Worm (Caenorhabditis elegans) whole organism, L4 larva: ENCODE measurements around the gene taf-10.

Source experiments
- F10B5.3 ChIP-seq: sonication (generic microtip); optimal IDR thresholded peaks from 2 replicates; lab custom pipeline; 2016; ENCODE audit warnings: mild to moderate bottlenecking, missing genetic modification characterization, missing compliant biosample characterization
- ZK546.5 ChIP-seq, 2 experiments: sonication (generic microtip); optimal IDR thresholded peaks; 2 replicates each; lab custom pipeline; 2017; ENCODE audit warnings: missing biosample characterization in 2 of 2, missing genetic modification characterization in 2 of 2
- aha-1 ChIP-seq: fragments of 150-350 bp; peaks from one replicate; lab custom pipeline; 2014; ENCODE audit warnings: missing biosample characterization, missing genetic modification characterization
- aly-2 ChIP-seq: sonication (generic microtip); optimal IDR thresholded peaks from 2 replicates; lab custom pipeline; 2018; ENCODE audit warnings: missing biosample characterization, missing genetic modification characterization
- arid-1 ChIP-seq: fragments of 200-800 bp; sonication (Bioruptor generic); conservative IDR thresholded peaks from 2 replicates; pipeline ENCODE4 v1.3.6; 2022; ENCODE audit warnings: missing genetic modification reagents, missing genetic modification characterization, missing compliant biosample characterization
- daf-16 ChIP-seq, 3 experiments: sonication (generic microtip); optimal IDR thresholded peaks; 2 replicates each; lab custom pipeline; 2016 to 2017; ENCODE audit warnings: missing genetic modification characterization in 3 of 3, missing genetic modification reagents in 3 of 3, mild to moderate bottlenecking in 2 of 3, missing compliant biosample characterization in 2 of 3, missing biosample characterization in 1 of 3, moderate library complexity in 1 of 3
- daf-19 ChIP-seq: fragments of 200-800 bp; sonication (Bioruptor generic); conservative IDR thresholded peaks from 2 replicates; pipeline ENCODE4 v1.3.6; 2022; ENCODE audit warnings: missing genetic modification characterization, missing compliant biosample characterization
- dmd-6 ChIP-seq: fragments of 200-800 bp; sonication (Bioruptor generic); IDR thresholded peaks from 2 replicates; pipeline ENCODE4 v1.3.6; 2022; ENCODE audit warnings: missing genetic modification reagents, missing genetic modification characterization, missing compliant biosample characterization
- dpl-1 ChIP-seq: fragments of 150-350 bp; optimal IDR thresholded peaks from 2 replicates; lab custom pipeline; 2014; ENCODE audit warnings: missing biosample characterization, missing genetic modification reagents, missing genetic modification characterization
- lin-29 ChIP-seq: fragments of 200-800 bp; sonication (Bioruptor generic); IDR thresholded peaks from 2 replicates; pipeline ENCODE4 v1.3.6; 2022; ENCODE audit warnings: missing genetic modification reagents, missing genetic modification characterization, missing compliant biosample characterization
- lin-38 ChIP-seq: fragments of 200-800 bp; sonication (Bioruptor generic); IDR thresholded peaks from 2 replicates; pipeline ENCODE4 v1.3.6; 2022; ENCODE audit warnings: missing genetic modification reagents, missing genetic modification characterization, missing compliant biosample characterization
- mep-1 ChIP-seq: fragments of 150-350 bp; sonication (generic microtip); optimal IDR thresholded peaks from 3 replicates; lab custom pipeline; 2014; ENCODE audit warnings: missing biosample characterization, missing genetic modification characterization
- nhr-102 ChIP-seq: sonication (generic microtip); optimal IDR thresholded peaks from 2 replicates; lab custom pipeline; 2016; ENCODE audit warnings: mild to moderate bottlenecking, missing genetic modification characterization, moderate library complexity, missing compliant biosample characterization
- nhr-48 ChIP-seq: sonication (generic microtip); optimal IDR thresholded peaks from 2 replicates; lab custom pipeline; 2016; ENCODE audit warnings: mild to moderate bottlenecking, missing genetic modification characterization, missing compliant biosample characterization
- pha-4 ChIP-seq, 2 experiments: fragments of 150-350 bp in 1 of 2; fragments of 200-800 bp in 1 of 2; sonication (Bioruptor generic) in 1 of 2; IDR thresholded peaks in 1 of 2; optimal IDR thresholded peaks in 1 of 2; 2 replicates each; pipeline versions ENCODE4 v1.3.6 to Lab custom; 2014 to 2022; ENCODE audit warnings: missing genetic modification characterization in 2 of 2, missing genetic modification reagents in 2 of 2, missing biosample characterization in 1 of 2, missing compliant biosample characterization in 1 of 2
- pqm-1 ChIP-seq: sonication (generic microtip); optimal IDR thresholded peaks from 2 replicates; lab custom pipeline; 2017; ENCODE audit warnings: missing biosample characterization, missing genetic modification characterization
- spr-3 ChIP-seq: fragments of 200-800 bp; sonication (Bioruptor generic); optimal IDR thresholded peaks from 2 replicates; lab custom pipeline; 2018; ENCODE audit warnings: mild to moderate bottlenecking, missing genetic modification characterization, missing compliant biosample characterization
- unc-130 ChIP-seq: sonication (generic microtip); optimal IDR thresholded peaks from 2 replicates; lab custom pipeline; 2016; ENCODE audit warnings: missing genetic modification reagents, missing genetic modification characterization, missing compliant biosample characterization

The taf-10 gene

ce11 chrV:4734608-4735007, 47.7 kb downstream of the taf-10 start:
- peak; percentile 31 for TF ChIP-seq aly-2
- TF ChIP-seq spr-3 (GFP tag; lab: Kevin White, UChicago): no peak
- TF ChIP-seq dmd-6 (GFP tag; lab: Robert Waterston, UW): no peak
- TF ChIP-seq lin-29 (GFP tag; lab: Robert Waterston, UW): no peak
- no peak for TF ChIP-seq ZK546.5 (tag; optimal IDR thresholded peaks at IDR 0.05; lab: Kevin White, UChicago)
- TF ChIP-seq nhr-102: no peak
- peak; percentile 40; the same call in 1 of the 2 replicates for TF ChIP-seq lin-38 (GFP tag; lab: Robert Waterston, UW)
- TF ChIP-seq unc-130 (GFP tag; lab: Kevin White, UChicago): no peak
- no peak for TF ChIP-seq nhr-48 (tag; lab: Kevin White, UChicago)
- TF ChIP-seq dpl-1: no peak
- no peak for TF ChIP-seq daf-16 (GFP tag; optimal IDR thresholded peaks at IDR 0.05; lab: Kevin White, UChicago)
- TF ChIP-seq daf-16 (tag; optimal IDR thresholded peaks at IDR 0.05; lab: Kevin White, UChicago): peak; percentile 1
- TF ChIP-seq pqm-1 (tag; lab: Kevin White, UChicago): no peak
- TF ChIP-seq mep-1 (tag; lab: Kevin White, UChicago): no peak
- TF ChIP-seq daf-19 (GFP tag; lab: Robert Waterston, UW): no peak
- TF ChIP-seq pha-4 (GFP tag; IDR thresholded peaks at IDR 0.05; lab: Robert Waterston, UW): no peak
- no peak for TF ChIP-seq pha-4 (tag; optimal IDR thresholded peaks at IDR 0.05; lab: Kevin White, UChicago)
- TF ChIP-seq aha-1 (tag; lab: Kevin White, UChicago): peak; percentile 96
- no peak for TF ChIP-seq F10B5.3
- TF ChIP-seq arid-1: 0 out of 2 replicates have a peak, but pooled peaks have one; percentile 8
